Fruit fly (Drosophila melanogaster): ENCODE data around the gene RpL28.

- TF ChIP-seq pad (GFP tag; optimal IDR thresholded peaks at IDR 0.05) (no peak), CG7101 (tag; optimal IDR thresholded peaks at IDR 0.05) (peak; percentile 50), Mnt (GFP tag; optimal IDR thresholded peaks at IDR 0.05) (peak; percentile 57), kay (GFP tag; ENCODE audit: borderline replicate concordance) (no peak), ovo (GFP tag; optimal IDR thresholded peaks at IDR 0.05) (peak; percentile 54), Crg-1 (GFP tag; optimal IDR thresholded peaks at IDR 0.05) (no peak), cic (GFP tag; optimal IDR thresholded peaks at IDR 0.05) (peak; percentile 2), CG11617 (GFP tag; optimal IDR thresholded peaks at IDR 0.05) (peak; percentile 40), bab1 (GFP tag; optimal IDR thresholded peaks at IDR 0.05) (peak; percentile 80), toe (GFP tag; optimal IDR thresholded peaks at IDR 0.05) (peak; percentile 23), tj (GFP tag; optimal IDR thresholded peaks at IDR 0.05) (peak; percentile 32)
Observed at dm6 chr3L:3197464-3197863, 25.3 kb downstream of the RpL28 start, which contains the start of gene CG14966.
